Fruit fly (Drosophila melanogaster) whole organism, embryonic: ENCODE results near the gene CG42764.
A peak's percentile ranks its signal among the peaks of the same experiment; 100 is the strongest.

Source experiments
- Ada2b ChIP-seq: fragments of 200-800 bp; sonication (Bioruptor generic); IDR thresholded peaks from 2 replicates; pipeline ENCODE4 v1.3.6; 2022; ENCODE audit warnings: missing biosample characterization, missing genetic modification characterization
- Adf1 ChIP-seq: fragments of 200-800 bp; sonication (Bioruptor generic); IDR thresholded peaks from 2 replicates; pipeline ENCODE4 v1.3.6; 2022; ENCODE audit warnings: missing biosample characterization, missing genetic modification characterization
- Bdp1 ChIP-seq: fragments of 200-800 bp; sonication (Bioruptor generic); optimal IDR thresholded peaks from 3 replicates; lab custom pipeline; 2016; ENCODE audit warnings: missing biosample characterization, missing genetic modification characterization
- CG10565 ChIP-seq: fragments of 200-800 bp; sonication (Bioruptor generic); optimal IDR thresholded peaks from 3 replicates; lab custom pipeline; 2016; ENCODE audit warnings: missing biosample characterization, mild to moderate bottlenecking, missing genetic modification characterization
- CG11456 ChIP-seq: fragments of 200-800 bp; sonication (Bioruptor generic); IDR thresholded peaks from 3 replicates; pipeline ENCODE4 v1.3.6; 2022; ENCODE audit warnings: missing biosample characterization, missing genetic modification characterization
- CG12659 ChIP-seq: fragments of 200-800 bp; sonication (Bioruptor generic); optimal IDR thresholded peaks from 3 replicates; lab custom pipeline; 2017; ENCODE audit warnings: mild to moderate bottlenecking, missing biosample characterization, missing genetic modification reagents, missing genetic modification characterization
- CG15011 ChIP-seq: fragments of 200-800 bp; sonication (Bioruptor generic); optimal IDR thresholded peaks from 3 replicates; lab custom pipeline; 2018; ENCODE audit warnings: missing biosample characterization, mild to moderate bottlenecking, missing genetic modification characterization
- CG15514 ChIP-seq: fragments of 200-800 bp; sonication (Bioruptor generic); optimal IDR thresholded peaks from 3 replicates; lab custom pipeline; 2017; ENCODE audit warnings: missing biosample characterization, missing genetic modification characterization, mild to moderate bottlenecking, moderate library complexity, missing genetic modification reagents
- CG1603 ChIP-seq: fragments of 200-800 bp; sonication (Bioruptor generic); optimal IDR thresholded peaks from 2 replicates; lab custom pipeline; 2019; ENCODE audit warnings: missing biosample characterization, mild to moderate bottlenecking, missing genetic modification characterization, moderate library complexity
- CG18619 ChIP-seq: fragments of 200-800 bp; sonication (Bioruptor generic); optimal IDR thresholded peaks from 3 replicates; lab custom pipeline; 2017; ENCODE audit warnings: missing biosample characterization, mild to moderate bottlenecking, missing genetic modification characterization
- CG2202 ChIP-seq: fragments of 200-800 bp; sonication (Bioruptor generic); optimal IDR thresholded peaks from 2 replicates; lab custom pipeline; 2018; ENCODE audit warnings: missing biosample characterization, mild to moderate bottlenecking, missing genetic modification characterization
- CG30431 ChIP-seq: fragments of 200-800 bp; sonication (Bioruptor generic); optimal IDR thresholded peaks from 2 replicates; lab custom pipeline; 2017; ENCODE audit warnings: missing biosample characterization, missing genetic modification characterization
- CG31388 ChIP-seq: fragments of 200-800 bp; sonication (Bioruptor generic); optimal IDR thresholded peaks from 2 replicates; lab custom pipeline; 2016; ENCODE audit warnings: missing biosample characterization, missing genetic modification characterization
- CG33557 ChIP-seq: fragments of 200-800 bp; sonication (Bioruptor generic); optimal IDR thresholded peaks from 2 replicates; lab custom pipeline; 2019; ENCODE audit warnings: missing biosample characterization, mild to moderate bottlenecking, missing genetic modification characterization, moderate library complexity
- CG4617 ChIP-seq: fragments of 200-800 bp; sonication (Bioruptor generic); optimal IDR thresholded peaks from 3 replicates; lab custom pipeline; 2016; ENCODE audit warnings: missing biosample characterization, missing genetic modification characterization, borderline replicate concordance
- CG5245 ChIP-seq: fragments of 200-800 bp; sonication (Bioruptor generic); optimal IDR thresholded peaks from 3 replicates; lab custom pipeline; 2016; ENCODE audit warnings: missing biosample characterization, missing genetic modification characterization
- CG6254 ChIP-seq: fragments of 200-800 bp; sonication (Bioruptor generic); optimal IDR thresholded peaks from 3 replicates; lab custom pipeline; 2017; ENCODE audit warnings: mild to moderate bottlenecking, missing biosample characterization, missing genetic modification reagents, missing genetic modification characterization
- CG7745 ChIP-seq: fragments of 200-800 bp; sonication (Bioruptor generic); optimal IDR thresholded peaks from 2 replicates; lab custom pipeline; 2018; ENCODE audit warnings: missing biosample characterization, mild to moderate bottlenecking, missing genetic modification characterization, moderate library complexity
- CkIIα-i1 ChIP-seq: fragments of 200-800 bp; sonication (Bioruptor generic); IDR thresholded peaks from 2 replicates; pipeline ENCODE4 v1.3.6; 2022; ENCODE audit warnings: missing biosample characterization, missing genetic modification characterization
- Dfd ChIP-seq, 2 experiments: fragments of >200 bp; optimal IDR thresholded peaks; 2 replicates each; lab custom pipeline; 2017; ENCODE audit warnings: missing biosample characterization in 2 of 2, missing genetic modification characterization in 2 of 2
- E2f2 ChIP-seq: fragments of 200-800 bp; sonication (Bioruptor generic); IDR thresholded peaks from 2 replicates; pipeline ENCODE4 v1.3.6; 2022; ENCODE audit warnings: missing biosample characterization, missing genetic modification characterization
- ERR ChIP-seq: fragments of 200-800 bp; sonication (Bioruptor generic); optimal IDR thresholded peaks from 2 replicates; lab custom pipeline; 2016; ENCODE audit warnings: missing biosample characterization, missing genetic modification characterization
- Fer3 ChIP-seq: fragments of 200-800 bp; sonication (Bioruptor generic); optimal IDR thresholded peaks from 2 replicates; lab custom pipeline; 2018; ENCODE audit warnings: missing biosample characterization, mild to moderate bottlenecking, missing genetic modification characterization, moderate library complexity
- Hmr ChIP-seq: fragments of 200-800 bp; sonication (Bioruptor generic); optimal IDR thresholded peaks from 3 replicates; lab custom pipeline; 2017; ENCODE audit warnings: mild to moderate bottlenecking, missing biosample characterization, missing genetic modification reagents, missing genetic modification characterization
- Hsf ChIP-seq: fragments of 200-800 bp; sonication (Bioruptor generic); optimal IDR thresholded peaks from 3 replicates; lab custom pipeline; 2016; ENCODE audit warnings: missing biosample characterization, missing genetic modification characterization
- MESR4 ChIP-seq: fragments of 200-800 bp; sonication (Bioruptor generic); optimal IDR thresholded peaks from 2 replicates; lab custom pipeline; 2018; ENCODE audit warnings: missing biosample characterization, mild to moderate bottlenecking, missing genetic modification characterization, moderate library complexity
- Mad ChIP-seq: fragments of 200-800 bp; sonication (Bioruptor generic); optimal IDR thresholded peaks from 2 replicates; lab custom pipeline; 2016; ENCODE audit warnings: missing biosample characterization, missing genetic modification characterization
- NC2α ChIP-seq: fragments of 200-800 bp; sonication (Bioruptor generic); optimal IDR thresholded peaks from 2 replicates; lab custom pipeline; 2016; ENCODE audit warnings: missing biosample characterization, missing genetic modification characterization
- NFAT ChIP-seq: fragments of 200-800 bp; sonication (Bioruptor generic); IDR thresholded peaks from 2 replicates; pipeline ENCODE4 v1.3.6; 2022; ENCODE audit warnings: missing biosample characterization, missing genetic modification characterization
- Nf-YC ChIP-seq: fragments of 200-800 bp; optimal IDR thresholded peaks from 3 replicates; lab custom pipeline; 2019; ENCODE audit warnings: missing biosample characterization, mild to moderate bottlenecking, missing genetic modification characterization, moderate library complexity
- Sox100B ChIP-seq: fragments of 200-800 bp; sonication (Bioruptor generic); optimal IDR thresholded peaks from 3 replicates; lab custom pipeline; 2018; ENCODE audit warnings: missing biosample characterization, mild to moderate bottlenecking, missing genetic modification characterization
- chn ChIP-seq: fragments of 200-800 bp; sonication (Bioruptor generic); optimal IDR thresholded peaks from 2 replicates; lab custom pipeline; 2016; ENCODE audit warnings: missing biosample characterization, missing genetic modification characterization
- dimm ChIP-seq: fragments of 200-800 bp; sonication (Bioruptor generic); IDR thresholded peaks from 2 replicates; pipeline ENCODE4 v1.3.6; 2022; ENCODE audit warnings: missing biosample characterization, missing genetic modification characterization
- eve ChIP-seq, 2 experiments: fragments of >200 bp; optimal IDR thresholded peaks; 2 replicates each; lab custom pipeline; 2017; ENCODE audit warnings: missing biosample characterization in 2 of 2, missing genetic modification characterization in 2 of 2
- ewg ChIP-seq: fragments of 200-800 bp; sonication (Bioruptor generic); optimal IDR thresholded peaks from 3 replicates; lab custom pipeline; 2017; ENCODE audit warnings: mild to moderate bottlenecking, missing biosample characterization, missing genetic modification reagents, missing genetic modification characterization
- fu2 ChIP-seq: fragments of 200-800 bp; sonication (Bioruptor generic); optimal IDR thresholded peaks from 2 replicates; lab custom pipeline; 2016; ENCODE audit warnings: missing biosample characterization, missing genetic modification characterization
- gcm2 ChIP-seq: fragments of 200-800 bp; sonication (Bioruptor generic); optimal IDR thresholded peaks from 2 replicates; lab custom pipeline; 2016; ENCODE audit warnings: missing biosample characterization, missing genetic modification characterization
- gt ChIP-seq: fragments of 200-800 bp; sonication (Bioruptor generic); IDR thresholded peaks from 2 replicates; pipeline ENCODE4 v1.3.6; 2022; ENCODE audit warnings: missing biosample characterization, missing genetic modification characterization
- hth ChIP-seq: fragments of >200 bp; optimal IDR thresholded peaks from 2 replicates; lab custom pipeline; 2017; ENCODE audit warnings: inconsistent platforms
- ind ChIP-seq: fragments of 200-800 bp; sonication (Bioruptor generic); optimal IDR thresholded peaks from 3 replicates; lab custom pipeline; 2016; ENCODE audit warnings: missing biosample characterization, missing genetic modification characterization
- insv ChIP-seq, 2 experiments: fragments of 200-800 bp; sonication (Bioruptor generic); optimal IDR thresholded peaks; 3 replicates each; lab custom pipeline; 2016 to 2018; ENCODE audit warnings: missing biosample characterization in 2 of 2, missing genetic modification characterization in 2 of 2
- inv ChIP-seq: fragments of 200-800 bp; sonication (Bioruptor generic); IDR thresholded peaks from 2 replicates; pipeline ENCODE4 v1.3.6; 2022; ENCODE audit warnings: missing biosample characterization, missing genetic modification characterization; ENCODE audit not compliant: partially characterized antibody
- psq ChIP-seq: fragments of 200-800 bp; sonication (Bioruptor generic); optimal IDR thresholded peaks from 2 replicates; lab custom pipeline; 2017; ENCODE audit warnings: missing biosample characterization, missing genetic modification characterization
- pum ChIP-seq: fragments of 200-800 bp; sonication (Bioruptor generic); optimal IDR thresholded peaks from 2 replicates; lab custom pipeline; 2016; ENCODE audit warnings: missing biosample characterization, missing genetic modification characterization
- shn ChIP-seq: fragments of 200-800 bp; sonication (Bioruptor generic); optimal IDR thresholded peaks from 3 replicates; lab custom pipeline; 2016; ENCODE audit warnings: missing biosample characterization, missing genetic modification characterization
- so ChIP-seq: fragments of 200-800 bp; sonication (Bioruptor generic); IDR thresholded peaks from 3 replicates; pipeline ENCODE4 v1.3.6; 2022; ENCODE audit warnings: missing biosample characterization, missing genetic modification characterization
- tin ChIP-seq: fragments of 200-800 bp; sonication (Bioruptor generic); optimal IDR thresholded peaks from 3 replicates; lab custom pipeline; 2016; ENCODE audit warnings: missing biosample characterization, missing genetic modification characterization
- unpg ChIP-seq: fragments of 200-800 bp; sonication (Bioruptor generic); optimal IDR thresholded peaks from 3 replicates; lab custom pipeline; 2018; ENCODE audit warnings: missing biosample characterization, mild to moderate bottlenecking, missing genetic modification characterization, moderate library complexity
- wek ChIP-seq: fragments of 200-800 bp; sonication (Bioruptor generic); optimal IDR thresholded peaks from 3 replicates; lab custom pipeline; 2018; ENCODE audit warnings: missing biosample characterization, mild to moderate bottlenecking, missing genetic modification characterization, moderate library complexity
- z ChIP-seq: fragments of 200-800 bp; sonication (Bioruptor generic); IDR thresholded peaks from 3 replicates; pipeline ENCODE4 v1.3.6; 2022; ENCODE audit warnings: missing biosample characterization, missing genetic modification characterization

CG42764 gene

DNA sequence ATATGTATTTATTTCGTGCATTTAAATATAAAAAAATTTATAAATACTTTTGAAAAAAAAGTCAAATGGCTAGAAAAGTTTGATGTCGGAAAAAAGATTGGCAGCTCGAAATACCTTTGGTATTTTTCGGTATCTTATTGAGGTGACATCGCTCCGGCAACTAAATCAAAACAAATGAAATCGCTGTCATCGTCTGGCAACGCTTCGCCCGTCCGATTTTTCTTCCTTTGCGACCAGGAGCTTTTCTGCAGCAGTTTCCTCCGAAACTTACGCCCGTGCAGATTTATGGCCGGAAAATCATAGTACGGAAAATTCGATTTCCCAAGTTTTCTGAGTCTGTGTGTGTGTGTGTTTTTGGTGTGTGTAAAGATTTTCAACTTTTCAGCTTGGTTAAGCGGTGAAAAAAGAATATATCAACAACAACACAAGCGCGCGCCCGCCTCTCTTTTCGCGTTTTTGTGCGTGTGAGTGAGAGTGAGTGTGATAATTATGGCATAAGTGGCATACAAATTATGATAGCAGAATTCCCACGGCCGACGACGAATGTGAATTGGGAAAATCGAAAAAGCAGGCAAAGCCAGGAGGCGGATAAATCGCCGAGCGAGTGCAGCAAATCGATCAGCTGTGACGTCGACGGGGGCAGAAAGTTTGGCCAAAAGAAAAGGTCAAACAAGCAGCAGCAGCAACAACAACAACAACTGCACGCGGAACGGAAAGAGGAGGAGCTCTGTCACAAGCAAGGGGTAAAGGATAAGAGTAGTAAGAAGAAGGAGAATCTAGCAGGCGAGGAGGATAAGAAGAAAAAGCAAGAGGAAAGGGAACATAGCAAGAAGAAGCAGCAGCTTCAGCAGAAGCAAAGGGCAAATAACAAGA lies 31.5 kb upstream of the CG42764 start, which contains the start of gene CG32425 (continued):
- TF ChIP-seq Hmr (GFP tag; lab: Kevin White, UChicago) (peak; percentile 25), Sox100B (no peak), psq (GFP tag; lab: Kevin White, UChicago) (no peak), CG18619 (no peak), CkIIα-i1 (GFP tag; lab: Robert Waterston, UW) (no peak), CG2202 (tag; lab: Kevin White, UChicago) (no peak), Adf1 (GFP tag; lab: Robert Waterston, UW) (no peak; the same call in 1 of the 2 replicates), so (GFP tag; lab: Robert Waterston, UW) (no peak), fu2 (GFP tag; lab: Kevin White, UChicago) (no peak), tin (peak; percentile 5), CG6254 (GFP tag; lab: Kevin White, UChicago) (no peak), Bdp1 (no peak), ERR (GFP tag; lab: Kevin White, UChicago) (no peak), z (GFP tag; lab: Robert Waterston, UW) (no peak), NFAT (GFP tag; lab: Robert Waterston, UW) (no peak), NC2α (GFP tag; lab: Kevin White, UChicago) (no peak), CG10565 (no peak), CG1603 (tag; lab: Kevin White, UChicago) (peak; percentile 48), CG33557 (GFP tag; lab: Kevin White, UChicago) (no peak), Dfd (GFP tag; optimal IDR thresholded peaks at IDR 0.05; lab: Kevin White, UChicago) (no peak), eve (GFP tag; optimal IDR thresholded peaks at IDR 0.05; lab: Kevin White, UChicago) (no peak), Fer3 (tag; lab: Kevin White, UChicago) (peak; percentile 33), CG7745 (no peak), CG15514 (peak; percentile 91), CG15011 (GFP tag; lab: Kevin White, UChicago) (no peak), Ada2b (GFP tag; lab: Robert Waterston, UW) (no peak), Nf-YC (tag; lab: Kevin White, UChicago) (peak; percentile 25), CG31388 (GFP tag; lab: Kevin White, UChicago) (no peak), ind (GFP tag; lab: Kevin White, UChicago) (no peak), gcm2 (no peak), hth (no peak), pum (no peak), MESR4 (GFP tag; lab: Kevin White, UChicago) (peak; percentile 23), CG11456 (GFP tag; lab: Robert Waterston, UW) (no peak), inv (GFP tag; lab: Robert Waterston, UW) (no peak), wek (GFP tag; lab: Kevin White, UChicago) (no peak), chn (GFP tag; lab: Kevin White, UChicago) (no peak), insv (GFP tag; optimal IDR thresholded peaks at IDR 0.05; lab: Kevin White, UChicago) (no peak), dimm (GFP tag; lab: Robert Waterston, UW) (no peak), Hsf (no peak), CG30431 (GFP tag; lab: Kevin White, UChicago) (no peak), E2f2 (GFP tag; lab: Robert Waterston, UW) (peak; percentile 51), ewg (GFP tag; lab: Kevin White, UChicago) (no peak), CG4617 (GFP tag; lab: Kevin White, UChicago) (no peak), CG5245 (GFP tag; lab: Kevin White, UChicago) (no peak), gt (GFP tag; lab: Robert Waterston, UW) (no peak), shn (GFP tag; lab: Kevin White, UChicago) (no peak), Mad (GFP tag; lab: Kevin White, UChicago) (no peak), unpg (GFP tag; lab: Kevin White, UChicago) (no peak), CG12659 (GFP tag; lab: Kevin White, UChicago) (peak; percentile 55)
